Fruit fly (Drosophila melanogaster) whole organism, adult: ENCODE measurements around the gene pug.

ENCODE experiments used
- CG12768 ChIP-seq: fragments of 200-800 bp; sonication (Bioruptor generic); optimal IDR thresholded peaks from 2 replicates; lab custom pipeline; 2017; ENCODE audit warnings: missing biosample characterization, missing genetic modification characterization, mild to moderate bottlenecking, moderate library complexity, missing genetic modification reagents
- CG33017 ChIP-seq: fragments of 200-800 bp; sonication (Bioruptor generic); optimal IDR thresholded peaks from 2 replicates; lab custom pipeline; 2018; ENCODE audit warnings: missing biosample characterization, mild to moderate bottlenecking, missing genetic modification characterization, moderate library complexity
- CG5204 ChIP-seq: fragments of 200-800 bp; sonication (Bioruptor generic); optimal IDR thresholded peaks from 2 replicates; lab custom pipeline; 2016; ENCODE audit warnings: missing biosample characterization, missing genetic modification characterization
- CG7045 ChIP-seq: fragments of 200-800 bp; sonication (Bioruptor generic); optimal IDR thresholded peaks from 2 replicates; lab custom pipeline; 2017; ENCODE audit warnings: missing biosample characterization, mild to moderate bottlenecking, missing genetic modification characterization
- CG7101 ChIP-seq: fragments of 200-800 bp; sonication (Bioruptor generic); optimal IDR thresholded peaks from 2 replicates; lab custom pipeline; 2018; ENCODE audit warnings: missing biosample characterization, mild to moderate bottlenecking, missing genetic modification characterization, moderate library complexity
- Hr96 ChIP-seq: fragments of 200-800 bp; sonication (Bioruptor generic); optimal IDR thresholded peaks from 2 replicates; lab custom pipeline; 2016; ENCODE audit warnings: missing biosample characterization, missing genetic modification characterization
- Mnt ChIP-seq: fragments of 200-800 bp; sonication (Bioruptor generic); optimal IDR thresholded peaks from 2 replicates; lab custom pipeline; 2016; ENCODE audit warnings: missing biosample characterization, mild to moderate bottlenecking, missing genetic modification characterization
- bab1 ChIP-seq: fragments of 200-800 bp; sonication (Bioruptor generic); optimal IDR thresholded peaks from 3 replicates; lab custom pipeline; 2019; ENCODE audit warnings: missing biosample characterization, mild to moderate bottlenecking, missing genetic modification characterization, moderate library complexity
- cic ChIP-seq: fragments of 200-800 bp; sonication (Bioruptor generic); optimal IDR thresholded peaks from 2 replicates; lab custom pipeline; 2017; ENCODE audit warnings: missing biosample characterization, mild to moderate bottlenecking, missing genetic modification characterization, moderate library complexity
- kay ChIP-seq: fragments of 200-800 bp; sonication (Bioruptor generic); peaks from one replicate; lab custom pipeline; 2016; ENCODE audit warnings: missing biosample characterization, missing genetic modification characterization, borderline replicate concordance
- ovo ChIP-seq: fragments of 200-800 bp; sonication (Bioruptor generic); optimal IDR thresholded peaks from 2 replicates; lab custom pipeline; 2016; ENCODE audit warnings: missing biosample characterization, missing genetic modification characterization
- toe ChIP-seq: fragments of 200-800 bp; sonication (Bioruptor generic); optimal IDR thresholded peaks from 2 replicates; lab custom pipeline; 2016; ENCODE audit warnings: missing biosample characterization, missing genetic modification characterization

DNA sequence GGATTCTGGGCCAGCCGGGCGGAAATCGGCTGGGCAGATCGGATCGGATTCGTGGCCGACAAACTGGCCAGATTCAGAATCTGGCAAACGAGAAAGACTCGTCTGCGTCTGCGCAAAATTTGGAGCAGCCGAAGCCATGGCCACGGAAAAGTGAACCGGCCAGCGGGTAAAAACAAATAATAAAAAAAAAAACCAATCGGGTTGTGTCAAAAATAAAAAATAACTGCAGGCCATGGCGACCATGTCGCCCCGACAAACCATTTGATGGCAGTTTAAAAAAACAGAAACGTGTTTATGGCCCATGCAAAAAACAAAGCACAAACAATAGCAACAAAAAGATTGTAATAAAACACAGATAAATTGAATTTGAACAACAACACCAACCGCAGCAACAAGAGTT is 8.2 kb upstream of the pug start:
- no peak for TF ChIP-seq CG5204
- TF ChIP-seq CG33017 (tag; lab: Kevin White, UChicago) = no peak
- no peak for TF ChIP-seq ovo (GFP tag; lab: Kevin White, UChicago)
- no peak for TF ChIP-seq cic (GFP tag; lab: Kevin White, UChicago)
- TF ChIP-seq kay = no peak
- no peak for TF ChIP-seq CG7045 (GFP tag; lab: Kevin White, UChicago)
- TF ChIP-seq CG12768 (GFP tag; lab: Kevin White, UChicago) = no peak
- TF ChIP-seq bab1 (GFP tag; lab: Kevin White, UChicago) = no peak
- TF ChIP-seq toe = no peak
- TF ChIP-seq Hr96 (GFP tag; lab: Kevin White, UChicago) = no peak
- TF ChIP-seq CG7101 (tag; lab: Kevin White, UChicago) = no peak
- no peak for TF ChIP-seq Mnt (GFP tag; lab: Kevin White, UChicago)
